Fruit fly (Drosophila melanogaster): ENCODE measurements around the gene unc-4.
A peak's percentile ranks its signal among the peaks of the same experiment; 100 is the strongest.

The unc-4 gene

dm6 chrX:17737812-17738473 lies 30.4 kb upstream of the unc-4 start:
- peak; percentile 38 for TF ChIP-seq CG17801 (GFP tag; optimal IDR thresholded peaks at IDR 0.05; ENCODE audit: partially characterized antibody)

DNA sequence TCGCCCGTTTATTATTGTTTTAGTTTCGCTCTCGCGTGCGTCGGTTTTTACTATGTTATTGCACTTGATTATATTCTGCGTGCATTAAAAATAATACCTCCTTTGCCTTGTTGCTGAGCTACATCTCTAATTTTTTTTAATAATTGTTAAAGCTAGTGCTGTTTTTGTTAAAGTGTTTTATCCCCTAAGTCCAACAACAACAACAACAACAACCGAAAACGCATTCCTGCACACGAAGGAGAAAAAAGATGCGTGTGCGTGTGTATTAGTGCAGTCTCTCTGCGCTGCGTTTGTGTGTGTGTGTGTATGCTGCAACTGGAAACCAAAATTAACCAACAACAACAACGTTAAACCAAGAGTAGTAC lies 29.9 kb upstream of the unc-4 start:
- no peak for TF ChIP-seq CG17801 (GFP tag; optimal IDR thresholded peaks at IDR 0.05; ENCODE audit: partially characterized antibody)

dm6 chrX:17738989-17739388 lies 29.4 kb upstream of the unc-4 start:
- TF ChIP-seq CG17801 (GFP tag; optimal IDR thresholded peaks at IDR 0.05; ENCODE audit: partially characterized antibody), result peak; percentile 41

dm6 chrX:17739974-17740373 lies 28.4 kb upstream of the unc-4 start:
- TF ChIP-seq CG17801 (GFP tag; optimal IDR thresholded peaks at IDR 0.05; ENCODE audit: partially characterized antibody), result no peak

DNA sequence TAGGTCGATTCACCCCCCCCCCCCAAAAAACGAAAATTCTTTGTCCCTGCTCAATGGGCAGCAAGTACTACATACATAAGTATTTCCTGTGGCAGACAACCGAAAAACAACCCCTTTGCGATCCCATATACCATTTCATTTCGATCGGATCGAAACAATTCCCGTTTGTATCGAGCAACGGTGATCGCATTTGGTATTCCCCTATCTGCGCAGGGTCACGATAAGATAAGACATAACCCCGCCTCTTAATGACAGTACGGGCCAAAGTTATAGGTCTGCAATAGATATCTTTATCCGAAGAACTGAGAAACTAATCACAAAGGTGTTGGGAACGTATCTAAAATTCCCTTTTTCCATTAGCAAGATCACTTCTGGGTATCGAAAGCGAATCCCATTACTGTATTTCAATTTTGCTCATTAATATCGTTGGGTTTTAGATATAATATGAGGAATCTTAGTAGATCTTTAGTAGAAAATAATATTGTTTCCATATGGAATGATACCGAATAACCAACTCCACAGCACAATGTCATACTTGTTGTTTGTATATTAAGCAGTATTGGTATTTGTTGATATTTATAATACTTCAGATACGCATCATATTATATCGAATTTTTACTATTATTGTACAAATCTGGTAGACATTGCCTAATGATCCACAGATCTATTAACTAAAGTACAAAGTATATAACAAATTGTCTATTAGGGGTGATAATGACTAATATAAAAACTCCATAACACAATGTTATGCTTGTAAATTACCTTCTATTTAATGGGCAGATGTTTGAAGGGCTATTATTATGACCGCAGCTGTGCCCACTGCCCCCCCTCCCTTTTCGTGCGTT lies 27.1 kb upstream of the unc-4 start:
- TF ChIP-seq CG17801 (GFP tag; optimal IDR thresholded peaks at IDR 0.05; ENCODE audit: partially characterized antibody), result no peak

DNA sequence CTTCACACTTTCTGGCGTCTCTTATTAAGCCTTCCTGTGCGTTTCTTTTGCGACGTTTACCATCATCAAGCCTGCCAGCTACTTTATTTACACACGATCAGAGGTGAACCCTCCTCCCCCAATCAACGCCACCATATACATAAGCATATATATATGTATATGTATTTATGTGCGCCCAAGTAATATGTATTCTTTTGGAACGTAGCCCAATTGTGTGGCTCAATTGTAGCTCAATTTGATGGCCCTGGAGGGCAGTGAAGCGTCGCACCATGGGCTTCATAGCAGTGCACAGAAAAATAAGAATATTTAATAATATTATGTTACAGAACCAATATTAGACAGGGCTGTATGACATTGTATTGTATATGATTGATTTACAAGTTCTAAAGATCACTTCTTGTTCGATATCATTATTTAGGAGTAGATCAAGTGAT lies 26.5 kb upstream of the unc-4 start:
- TF ChIP-seq CG17801 (GFP tag; optimal IDR thresholded peaks at IDR 0.05; ENCODE audit: partially characterized antibody), result no peak

DNA sequence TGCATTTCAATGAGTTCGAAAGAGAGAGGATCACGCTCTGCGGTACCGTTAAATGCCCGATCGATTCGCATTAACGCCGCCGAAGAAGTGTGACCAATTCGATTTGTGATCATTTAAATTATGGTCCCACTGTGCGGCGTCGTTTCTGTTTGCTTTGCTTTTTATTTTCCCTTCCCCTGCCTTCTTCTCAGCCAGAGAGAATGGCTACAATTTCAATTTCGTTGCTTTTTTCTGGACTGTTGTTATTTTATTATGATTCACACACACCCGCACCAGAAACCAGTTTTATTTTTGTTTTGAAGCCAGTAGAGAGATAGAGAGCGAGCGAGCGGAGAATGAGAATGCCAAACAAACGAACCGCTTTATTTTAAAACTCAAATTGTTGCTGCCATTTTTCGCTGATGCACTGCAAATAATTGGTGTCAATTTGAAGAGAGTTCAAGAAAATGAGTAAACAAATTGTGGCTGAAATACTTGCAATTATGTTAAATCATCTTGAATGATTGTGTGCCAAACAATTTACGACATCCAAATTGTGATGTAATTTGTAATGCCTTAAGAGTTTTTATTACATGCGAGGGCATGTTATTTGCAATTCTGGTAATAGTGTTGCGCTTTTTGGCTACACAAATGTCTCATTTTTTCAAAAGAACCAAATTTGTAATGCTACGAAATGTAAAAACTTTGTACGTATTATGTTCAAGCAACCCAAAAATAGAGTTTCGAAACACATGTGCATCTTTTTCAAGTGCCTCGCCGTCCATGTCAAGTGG lies 25.6 kb upstream of the unc-4 start:
- TF ChIP-seq CG17801 (GFP tag; optimal IDR thresholded peaks at IDR 0.05; ENCODE audit: partially characterized antibody), result peak; percentile 81

dm6 chrX:17743598-17743997 lies 24.8 kb upstream of the unc-4 start:
- no peak for TF ChIP-seq CG17801 (GFP tag; optimal IDR thresholded peaks at IDR 0.05; ENCODE audit: partially characterized antibody)

dm6 chrX:17745705-17746416 lies 22.5 kb upstream of the unc-4 start:
- TF ChIP-seq CG17801 (GFP tag; optimal IDR thresholded peaks at IDR 0.05; ENCODE audit: partially characterized antibody), result no peak

DNA sequence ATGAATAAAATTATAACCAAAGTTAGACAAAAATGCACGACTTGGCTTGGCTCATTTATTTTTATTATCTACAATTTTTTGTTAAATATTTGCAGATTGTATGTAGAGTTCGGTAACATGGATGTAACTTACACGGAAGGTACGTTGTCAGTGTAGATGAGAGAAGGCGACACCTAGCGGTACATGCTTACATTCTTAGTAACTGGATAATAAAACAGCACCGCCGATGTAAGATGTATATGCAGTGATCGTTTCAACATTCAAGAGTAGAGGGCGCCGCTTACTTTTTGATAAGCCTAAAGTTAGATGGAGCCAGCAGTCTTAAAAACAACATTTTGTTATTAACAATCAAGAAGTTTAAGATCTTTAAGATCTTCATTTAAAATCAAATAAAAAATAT lies 16.7 kb upstream of the unc-4 start:
- no peak for TF ChIP-seq CG17801 (GFP tag; optimal IDR thresholded peaks at IDR 0.05; ENCODE audit: partially characterized antibody)

- no peak for TF ChIP-seq CG17801 (GFP tag; optimal IDR thresholded peaks at IDR 0.05; ENCODE audit: partially characterized antibody)
These were observed 13.2 kb upstream of the unc-4 start for dm6 chrX:17755158-17755557.

DNA sequence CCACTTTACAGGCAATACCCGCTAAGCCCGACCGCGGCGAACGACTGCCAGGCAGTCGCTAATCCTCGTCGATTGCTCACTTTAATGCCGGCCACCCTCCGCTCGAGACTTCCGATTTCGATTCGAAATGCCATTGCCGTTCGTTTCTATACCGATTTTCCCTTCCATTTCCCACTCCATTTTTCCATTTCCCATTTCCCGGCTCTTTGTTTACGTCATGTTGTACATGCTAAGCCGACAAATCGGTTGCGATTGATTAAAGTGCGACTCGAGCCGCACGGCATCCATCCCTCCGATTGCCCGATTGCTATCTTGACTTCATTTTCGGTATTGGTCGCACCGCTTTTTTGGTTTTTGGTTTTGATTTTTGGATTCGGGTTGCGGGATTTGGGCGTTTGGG lies 11.5 kb upstream of the unc-4 start:
- no peak for TF ChIP-seq CG17801 (GFP tag; optimal IDR thresholded peaks at IDR 0.05; ENCODE audit: partially characterized antibody)

DNA sequence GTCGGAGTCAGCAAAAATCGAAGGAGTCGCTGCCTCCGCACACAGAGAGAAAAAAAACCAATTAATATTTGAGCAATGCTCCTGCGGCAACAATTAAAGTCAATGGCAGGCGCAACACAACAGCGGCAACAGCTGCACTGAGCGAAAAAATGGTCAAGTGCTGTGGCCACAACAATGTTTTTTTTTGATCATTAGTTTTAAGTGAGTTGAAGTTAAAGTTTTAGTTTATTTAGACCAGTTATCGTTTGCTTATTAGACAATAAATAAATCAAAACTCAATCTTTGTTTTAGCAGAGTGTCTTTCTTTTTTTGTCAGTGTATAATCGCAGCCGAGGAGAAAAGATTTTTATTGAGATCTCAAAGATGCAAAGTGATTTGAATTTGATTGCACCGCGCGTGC lies 7.8 kb upstream of the unc-4 start:
- TF ChIP-seq CG17801 (GFP tag; optimal IDR thresholded peaks at IDR 0.05; ENCODE audit: partially characterized antibody), result no peak

- TF ChIP-seq CG17801 (GFP tag; optimal IDR thresholded peaks at IDR 0.05; ENCODE audit: partially characterized antibody), result no peak
These were observed 6.1 kb upstream of the unc-4 start for dm6 chrX:17762270-17762669.

- no peak for TF ChIP-seq CG17801 (GFP tag; optimal IDR thresholded peaks at IDR 0.05; ENCODE audit: partially characterized antibody)
These were observed 4.7 kb upstream of the unc-4 start for dm6 chrX:17763622-17764021.

All from ovary, adult (tissue).